Worm (Caenorhabditis elegans): Measurements from ENCODE around the gene uvs-1.

- no peak for TF ChIP-seq fkh-3 (tag; optimal IDR thresholded peaks at IDR 0.05)
- no peak for TF ChIP-seq ama-1 (optimal IDR thresholded peaks at IDR 0.05)
- no peak for TF ChIP-seq ama-1 (GFP tag; optimal IDR thresholded peaks at IDR 0.05)
- TF ChIP-seq C06A6.2 (GFP tag; conservative IDR thresholded peaks at IDR 0.05), result no peak
- no peak for TF ChIP-seq somi-1 (GFP tag; optimal IDR thresholded peaks at IDR 0.05)
Observed at ce11 chrV:7820270-7820669, 16.3 kb upstream of the uvs-1 start, which contains the start of gene lbp-4.
